Worm (Caenorhabditis elegans): ENCODE measurements around the gene flad-1.

Gene flad-1

ce11 chrII:9935044-9935599 is 8.8 kb upstream of the flad-1 start:
- TF ChIP-seq nfyb-1 (GFP tag; IDR thresholded peaks at IDR 0.05) = 0 out of 2 replicates have a peak, but pooled peaks have one; percentile 11
- TF ChIP-seq nhr-80 (tag; optimal IDR thresholded peaks at IDR 0.05) = peak; percentile 6
- TF ChIP-seq pbrm-1 (GFP tag; IDR thresholded peaks at IDR 0.05) = no peak

ce11 chrII:9935664-9936063 is 8.3 kb upstream of the flad-1 start:
- TF ChIP-seq F23B12.7 (tag; optimal IDR thresholded peaks at IDR 0.05; ENCODE audit: insufficient read depth) = no peak
- TF ChIP-seq F39B2.1 (GFP tag; IDR thresholded peaks at IDR 0.05) = no peak
- peak; percentile 4 for TF ChIP-seq ama-1 (optimal IDR thresholded peaks at IDR 0.05)
- no peak for TF ChIP-seq ama-1 (GFP tag; optimal IDR thresholded peaks at IDR 0.05)
- no peak for TF ChIP-seq akir-1 (GFP tag; optimal IDR thresholded peaks at IDR 0.05)
- TF ChIP-seq T26A5.8 (tag; optimal IDR thresholded peaks at IDR 0.05) = no peak
- no peak for TF ChIP-seq gei-17 (GFP tag; optimal IDR thresholded peaks at IDR 0.05)

ce11 chrII:9936859-9937258 is 7.1 kb upstream of the flad-1 start, which contains the start of gene C05C10.3:
Gene C05C10.3 (minus strand): TSS chrII:9936893.
- no peak for TF ChIP-seq F33H1.4 (GFP tag; IDR thresholded peaks at IDR 0.05)
- TF ChIP-seq xnd-1 (tag; optimal IDR thresholded peaks at IDR 0.05) = no peak
- TF ChIP-seq lag-1 (GFP tag; IDR thresholded peaks at IDR 0.05) = no peak
- TF ChIP-seq dox-1 (GFP tag; IDR thresholded peaks at IDR 0.05) = 0 out of 2 replicates have a peak, but pooled peaks have one; percentile 4
- TF ChIP-seq F57C9.4 (tag; optimal IDR thresholded peaks at IDR 0.05) = no peak
- no peak for TF ChIP-seq ztf-25 (GFP tag; IDR thresholded peaks at IDR 0.05)
- no peak for TF ChIP-seq efl-1 (GFP tag; optimal IDR thresholded peaks at IDR 0.05)
- no peak for TF ChIP-seq ztf-3 (GFP tag; optimal IDR thresholded peaks at IDR 0.05)
- TF ChIP-seq unc-130 (GFP tag; optimal IDR thresholded peaks at IDR 0.05) = no peak
- TF ChIP-seq tlf-1 (GFP tag; optimal IDR thresholded peaks at IDR 0.05) = no peak
- no peak for TF ChIP-seq let-526 (GFP tag; IDR thresholded peaks at IDR 0.05)
- no peak for TF ChIP-seq aptf-2 (GFP tag; conservative IDR thresholded peaks at IDR 0.05)
- TF ChIP-seq ekl-4 (GFP tag; IDR thresholded peaks at IDR 0.05) = 0 out of 2 replicates have a peak, but pooled peaks have one; percentile 48
- no peak for TF ChIP-seq K11D2.4 (GFP tag; IDR thresholded peaks at IDR 0.05)

- no peak for TF ChIP-seq snpc-3.4 (tag; optimal IDR thresholded peaks at IDR 0.05)
- TF ChIP-seq ceh-27 (GFP tag; optimal IDR thresholded peaks at IDR 0.05) = peak; percentile 3
- peak; percentile 32 for TF ChIP-seq die-1 (tag; optimal IDR thresholded peaks at IDR 0.05)
- peak; percentile 6 for TF ChIP-seq ztf-18 (tag; optimal IDR thresholded peaks at IDR 0.05)
- TF ChIP-seq hmg-1.2 (GFP tag; IDR thresholded peaks at IDR 0.05) = peak; percentile 50; the same call in 1 of the 2 replicates
- peak; percentile 34 for TF ChIP-seq madf-10 (tag; optimal IDR thresholded peaks at IDR 0.05)
- TF ChIP-seq aptf-2 (GFP tag; conservative IDR thresholded peaks at IDR 0.05) = no peak
- TF ChIP-seq Y56A3A.18 (GFP tag; IDR thresholded peaks at IDR 0.05) = no peak
- 0 out of 2 replicates have a peak, but pooled peaks have one; percentile 12 for TF ChIP-seq nfyb-1 (GFP tag; IDR thresholded peaks at IDR 0.05)
- TF ChIP-seq snpc-4 (GFP tag; optimal IDR thresholded peaks at IDR 0.05) = no peak
- peak in 2 of 4 experiments; percentile 19 to 38 for TF ChIP-seq snpc-4 (tag; optimal IDR thresholded peaks at IDR 0.05)
- TF ChIP-seq pha-4 (tag; optimal IDR thresholded peaks at IDR 0.05) = peak; percentile 40
- peak; percentile 14; the same call in 1 of the 2 replicates for TF ChIP-seq lin-26 (GFP tag; IDR thresholded peaks at IDR 0.05)
- no peak for TF ChIP-seq K11D2.4 (GFP tag; IDR thresholded peaks at IDR 0.05)
- 0 out of 2 replicates have a peak, but pooled peaks have one; percentile 59 for TF ChIP-seq let-526 (GFP tag; IDR thresholded peaks at IDR 0.05)
- TF ChIP-seq ekl-4 (GFP tag; IDR thresholded peaks at IDR 0.05) = 0 out of 2 replicates have a peak, but pooled peaks have one; percentile 19
- TF ChIP-seq rpc-1 (optimal IDR thresholded peaks at IDR 0.05) = no peak
- TF ChIP-seq rpc-1 (tag; optimal IDR thresholded peaks at IDR 0.05) = no peak
- TF ChIP-seq ama-1 (optimal IDR thresholded peaks at IDR 0.05) = peak; percentile 90
- no peak for TF ChIP-seq ama-1 (GFP tag; optimal IDR thresholded peaks at IDR 0.05)
- TF ChIP-seq C17E4.6 (GFP tag; IDR thresholded peaks at IDR 0.05) = 0 out of 2 replicates have a peak, but pooled peaks have one; percentile 9
- TF ChIP-seq T07F8.4 (tag; optimal IDR thresholded peaks at IDR 0.05) = no peak
- TF ChIP-seq nhr-80 (tag; optimal IDR thresholded peaks at IDR 0.05) = peak; percentile 81
- peak; percentile 65 for TF ChIP-seq F22D6.2 (tag; optimal IDR thresholded peaks at IDR 0.05)
- TF ChIP-seq Y67H2A.10 (GFP tag; conservative IDR thresholded peaks at IDR 0.05) = no peak
- TF ChIP-seq sdz-38 (tag; optimal IDR thresholded peaks at IDR 0.05) = no peak
- no peak for TF ChIP-seq cebp-1 (GFP tag; IDR thresholded peaks at IDR 0.05)
- peak; percentile 55 for TF ChIP-seq cebp-1 (tag; optimal IDR thresholded peaks at IDR 0.05)
These were observed 6.3 kb upstream of the flad-1 start for ce11 chrII:9937611-9938010.
